Fruit fly (Drosophila melanogaster): Measurements from ENCODE around the gene TkR99D.
"Not testable (repeated sequence)": the region's sequence is repeated elsewhere in the genome, so short reads cannot be mapped to it uniquely, and the experiment has no call there.

dm6 chr3R:29924515-29924914, 44.7 kb downstream of the TkR99D start, which contains the start of gene Jon99Cii:
- TF ChIP-seq Abd-B (GFP tag; optimal IDR thresholded peaks at IDR 0.05); cg (GFP tag; optimal IDR thresholded peaks at IDR 0.05); toy (GFP tag; IDR thresholded peaks at IDR 0.05); ems (GFP tag; optimal IDR thresholded peaks at IDR 0.05); CG13775 (GFP tag; optimal IDR thresholded peaks at IDR 0.05); trh (GFP tag; optimal IDR thresholded peaks at IDR 0.05); CG15514 (GFP tag; optimal IDR thresholded peaks at IDR 0.05); Max (GFP tag; optimal IDR thresholded peaks at IDR 0.05); CG9817 (tag; optimal IDR thresholded peaks at IDR 0.05); Doc3 (GFP tag; IDR thresholded peaks at IDR 0.05; ENCODE audit: partially characterized antibody); Eip74EF (GFP tag; optimal IDR thresholded peaks at IDR 0.05); CG3838 (GFP tag; optimal IDR thresholded peaks at IDR 0.05); CG31441 (GFP tag; IDR thresholded peaks at IDR 0.05): not testable (repeated sequence)
